Worm (Caenorhabditis elegans): ENCODE measurements around the gene F09F9.3.

DNA sequence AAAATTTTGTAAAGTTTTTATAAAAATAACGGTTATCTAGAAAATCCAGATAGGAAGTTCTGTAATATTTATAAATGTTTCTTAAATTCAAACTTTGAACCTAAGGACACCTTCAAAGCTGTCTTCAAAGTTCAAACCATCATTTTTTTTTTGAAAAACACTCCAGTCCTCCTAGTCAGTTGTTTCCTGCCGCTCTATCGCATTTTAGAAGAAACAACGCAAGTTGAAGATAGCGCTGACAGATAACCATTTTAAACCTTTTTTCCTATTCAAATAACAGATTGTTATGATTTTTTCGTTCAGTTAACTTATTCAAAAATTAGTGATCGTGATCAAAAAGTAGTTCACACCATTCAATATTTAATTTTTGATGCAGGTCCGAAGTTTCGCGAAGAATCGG lies 12.5 kb upstream of the F09F9.3 start:
- TF ChIP-seq ceh-32 (tag; optimal IDR thresholded peaks at IDR 0.05; ENCODE audit: poor library complexity) (no peak), R02D3.7 (tag; optimal IDR thresholded peaks at IDR 0.05) (no peak), jun-1 (tag; optimal IDR thresholded peaks at IDR 0.05) (no peak)

Data from whole organism, L4 larva.